Worm (Caenorhabditis elegans) whole organism, young adult: Measurements from ENCODE around the gene Y43F8B.23.

ENCODE experiments used
- F10E7.11 ChIP-seq: sonication (generic microtip); optimal IDR thresholded peaks from 2 replicates; lab custom pipeline; 2017; ENCODE audit warnings: mild to moderate bottlenecking, missing genetic modification characterization, moderate library complexity, missing compliant biosample characterization
- F22D6.2 ChIP-seq: sonication (generic microtip); optimal IDR thresholded peaks from 2 replicates; lab custom pipeline; 2016; ENCODE audit warnings: mild to moderate bottlenecking, missing genetic modification characterization, missing compliant biosample characterization
- F33H1.4 ChIP-seq: fragments of 200-800 bp; sonication (Bioruptor generic); IDR thresholded peaks from 2 replicates; pipeline ENCODE4 v1.3.6; 2022; ENCODE audit warnings: missing genetic modification reagents, missing genetic modification characterization, missing compliant biosample characterization
- F37B4.10 ChIP-seq: fragments of 200-800 bp; sonication (Bioruptor generic); IDR thresholded peaks from 2 replicates; pipeline ENCODE4 v1.3.6; 2022; ENCODE audit warnings: missing genetic modification characterization, missing compliant biosample characterization
- F57A8.1 ChIP-seq: fragments of 200-800 bp; sonication (Bioruptor generic); optimal IDR thresholded peaks from 2 replicates; lab custom pipeline; 2018; ENCODE audit warnings: mild to moderate bottlenecking, missing genetic modification characterization, moderate library complexity, missing compliant biosample characterization
- T26A5.8 ChIP-seq: sonication (generic microtip); optimal IDR thresholded peaks from 2 replicates; lab custom pipeline; 2016; ENCODE audit warnings: missing genetic modification characterization, missing compliant biosample characterization
- Y53G8AR.9 ChIP-seq: fragments of 200-800 bp; sonication (Bioruptor generic); conservative IDR thresholded peaks from 2 replicates; pipeline ENCODE4 v1.3.6; 2022; ENCODE audit warnings: missing genetic modification reagents, missing genetic modification characterization, missing compliant biosample characterization
- Y67H2A.10 ChIP-seq: fragments of 200-800 bp; sonication (Bioruptor generic); conservative IDR thresholded peaks from 2 replicates; pipeline ENCODE4 v1.3.6; 2022; ENCODE audit warnings: missing genetic modification reagents, missing genetic modification characterization, missing compliant biosample characterization
- atf-7 ChIP-seq: sonication (generic microtip); optimal IDR thresholded peaks from 2 replicates; lab custom pipeline; 2017; ENCODE audit warnings: mild to moderate bottlenecking, missing genetic modification characterization, missing compliant biosample characterization
- attf-5 ChIP-seq: fragments of 200-800 bp; sonication (Bioruptor generic); optimal IDR thresholded peaks from 2 replicates; lab custom pipeline; 2018; ENCODE audit warnings: mild to moderate bottlenecking, missing genetic modification characterization, missing compliant biosample characterization
- bed-2 ChIP-seq: fragments of 200-800 bp; sonication (Bioruptor generic); IDR thresholded peaks from 2 replicates; pipeline ENCODE4 v1.3.6; 2022; ENCODE audit warnings: missing genetic modification reagents, missing genetic modification characterization, missing compliant biosample characterization
- ccch-3 ChIP-seq: fragments of 200-800 bp; sonication (Bioruptor generic); optimal IDR thresholded peaks from 2 replicates; lab custom pipeline; 2018; ENCODE audit warnings: mild to moderate bottlenecking, missing genetic modification characterization, missing compliant biosample characterization
- ceh-27 ChIP-seq: fragments of 200-800 bp; sonication (Bioruptor generic); optimal IDR thresholded peaks from 2 replicates; lab custom pipeline; 2018; ENCODE audit warnings: mild to moderate bottlenecking, missing genetic modification characterization, moderate library complexity, missing compliant biosample characterization
- ceh-58 ChIP-seq: fragments of 200-800 bp; sonication (Bioruptor generic); IDR thresholded peaks from 2 replicates; pipeline ENCODE4 v1.3.6; 2022; ENCODE audit warnings: missing genetic modification characterization, missing compliant biosample characterization
- chd-7 ChIP-seq: sonication (generic microtip); optimal IDR thresholded peaks from 2 replicates; lab custom pipeline; 2016; ENCODE audit warnings: mild to moderate bottlenecking, missing genetic modification characterization, moderate library complexity, missing compliant biosample characterization
- die-1 ChIP-seq: sonication (generic microtip); optimal IDR thresholded peaks from 2 replicates; lab custom pipeline; 2016; ENCODE audit warnings: missing genotype, mild to moderate bottlenecking, missing genetic modification characterization, missing compliant biosample characterization
- dpl-1 ChIP-seq: fragments of 150-350 bp; optimal IDR thresholded peaks from 2 replicates; lab custom pipeline; 2014; ENCODE audit warnings: missing biosample characterization, missing genetic modification reagents, missing genetic modification characterization
- efl-1 ChIP-seq: fragments of 150-350 bp; optimal IDR thresholded peaks from 2 replicates; lab custom pipeline; 2014; ENCODE audit warnings: missing biosample characterization, missing genetic modification reagents, missing genetic modification characterization
- egl-18 ChIP-seq: fragments of 200-800 bp; sonication (Bioruptor generic); IDR thresholded peaks from 2 replicates; pipeline ENCODE4 v1.3.6; 2022; ENCODE audit warnings: missing genetic modification reagents, missing genetic modification characterization, missing compliant biosample characterization
- egrh-3 ChIP-seq: fragments of 200-800 bp; sonication (Bioruptor generic); IDR thresholded peaks from 2 replicates; pipeline ENCODE4 v1.3.6; 2022; ENCODE audit warnings: missing genetic modification reagents, missing genetic modification characterization, missing compliant biosample characterization
- fkh-3 ChIP-seq: sonication (generic microtip); optimal IDR thresholded peaks from 2 replicates; lab custom pipeline; 2016; ENCODE audit warnings: mild to moderate bottlenecking, missing genetic modification characterization, missing compliant biosample characterization
- hrde-1 ChIP-seq: sonication (generic microtip); optimal IDR thresholded peaks from 2 replicates; lab custom pipeline; 2016; ENCODE audit warnings: missing genetic modification characterization, mild to moderate bottlenecking, missing compliant biosample characterization, moderate library complexity, missing genotype, missing genetic modification reagents, borderline replicate concordance
- let-526 ChIP-seq: fragments of 200-800 bp; sonication (Bioruptor generic); IDR thresholded peaks from 2 replicates; pipeline ENCODE4 v1.3.6; 2022; ENCODE audit warnings: missing genetic modification reagents, missing genetic modification characterization, missing compliant biosample characterization
- lin-40 ChIP-seq: sonication (generic microtip); optimal IDR thresholded peaks from 2 replicates; lab custom pipeline; 2016; ENCODE audit warnings: missing genetic modification characterization, mild to moderate bottlenecking, missing compliant biosample characterization, missing genotype, missing genetic modification reagents
- lir-1 ChIP-seq: fragments of 200-800 bp; sonication (Bioruptor generic); conservative IDR thresholded peaks from 2 replicates; pipeline ENCODE4 v1.3.6; 2022; ENCODE audit warnings: missing genetic modification reagents, missing genetic modification characterization, missing compliant biosample characterization
- lsl-1 ChIP-seq: fragments of 200-800 bp; sonication (Bioruptor generic); optimal IDR thresholded peaks from 2 replicates; lab custom pipeline; 2018; ENCODE audit warnings: mild to moderate bottlenecking, missing genetic modification characterization, moderate library complexity, missing compliant biosample characterization
- madf-10 ChIP-seq: sonication (generic microtip); optimal IDR thresholded peaks from 2 replicates; lab custom pipeline; 2016; ENCODE audit warnings: mild to moderate bottlenecking, missing genetic modification characterization, missing compliant biosample characterization
- mxl-1 ChIP-seq: sonication (generic microtip); optimal IDR thresholded peaks from 2 replicates; lab custom pipeline; 2016; ENCODE audit warnings: missing genetic modification characterization, missing compliant biosample characterization
- nfya-2 ChIP-seq: fragments of 200-800 bp; sonication (Bioruptor generic); IDR thresholded peaks from 2 replicates; pipeline ENCODE4 v1.3.6; 2022; ENCODE audit warnings: missing genetic modification reagents, missing genetic modification characterization, missing compliant biosample characterization
- nfyb-1 ChIP-seq: fragments of 200-800 bp; sonication (Bioruptor generic); IDR thresholded peaks from 2 replicates; pipeline ENCODE4 v1.3.6; 2022; ENCODE audit warnings: missing genetic modification reagents, missing genetic modification characterization, missing compliant biosample characterization
- rec-8 ChIP-seq, 2 experiments: sonication (generic microtip); optimal IDR thresholded peaks; 2 replicates each; lab custom pipeline; 2016; ENCODE audit warnings: mild to moderate bottlenecking in 2 of 2, missing genetic modification characterization in 2 of 2, missing genetic modification reagents in 2 of 2, missing genotype in 2 of 2, missing biosample characterization in 1 of 2, missing compliant biosample characterization in 1 of 2, moderate library complexity in 1 of 2
- snpc-3.4 ChIP-seq: sonication (generic microtip); optimal IDR thresholded peaks from 2 replicates; lab custom pipeline; 2017; ENCODE audit warnings: missing genetic modification characterization, mild to moderate bottlenecking, missing compliant biosample characterization, antibody characterized with exemption, moderate library complexity, missing genotype, missing genetic modification reagents
- zim-3 ChIP-seq: sonication (generic microtip); optimal IDR thresholded peaks from 2 replicates; lab custom pipeline; 2017; ENCODE audit warnings: mild to moderate bottlenecking, missing genetic modification characterization, moderate library complexity, missing compliant biosample characterization
- ztf-6 ChIP-seq: fragments of 200-800 bp; sonication (Bioruptor generic); IDR thresholded peaks from 2 replicates; pipeline ENCODE4 v1.3.6; 2022; ENCODE audit warnings: missing genetic modification reagents, missing genetic modification characterization, missing compliant biosample characterization

Gene Y43F8B.23

DNA sequence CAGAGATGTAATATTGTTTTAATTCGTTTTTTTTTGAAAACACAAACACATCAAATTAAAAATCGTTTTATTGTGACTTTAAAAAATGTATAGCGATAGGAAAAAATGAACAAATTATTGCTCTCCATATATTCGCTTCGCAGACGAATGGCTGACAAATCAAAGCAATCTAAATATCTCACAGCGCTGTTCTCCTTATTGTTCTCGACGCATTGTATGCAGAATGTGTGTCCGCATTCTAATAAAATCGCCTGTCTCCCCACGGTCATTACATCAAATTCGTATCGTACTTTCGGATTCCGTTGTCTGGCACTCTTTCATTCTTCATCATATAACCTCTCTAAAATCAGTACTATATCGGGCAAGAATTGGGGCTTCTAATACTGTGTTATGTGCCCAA lies 10.4 kb upstream of the Y43F8B.23 start, which contains the start of gene Y43F8B.9:
Gene Y43F8B.9 (plus strand): TSS at position 301 of the 400 bp plus-strand sequence.
- no peak for TF ChIP-seq T26A5.8 (tag; lab: Kevin White, UChicago)

ce11 chrV:19477302-19477701 lies 9.9 kb upstream of the Y43F8B.23 start:
- TF ChIP-seq madf-10 = no peak
- no peak for TF ChIP-seq chd-7 (tag; lab: Kevin White, UChicago)
- TF ChIP-seq egl-18 (GFP tag; lab: Robert Waterston, UW) = no peak
- no peak for TF ChIP-seq lin-40 (tag; lab: Kevin White, UChicago)
- TF ChIP-seq bed-2 (GFP tag; lab: Robert Waterston, UW) = no peak
- TF ChIP-seq efl-1 = no peak
- TF ChIP-seq lsl-1 (GFP tag; lab: Kevin White, UChicago) = no peak
- no peak for TF ChIP-seq mxl-1 (tag; lab: Kevin White, UChicago)
- no peak for TF ChIP-seq ceh-27 (GFP tag; lab: Kevin White, UChicago)
- no peak for TF ChIP-seq F33H1.4 (GFP tag; lab: Robert Waterston, UW)
- TF ChIP-seq F10E7.11 (tag; lab: Kevin White, UChicago) = no peak
- no peak for TF ChIP-seq lir-1
- no peak for TF ChIP-seq Y67H2A.10
- no peak for TF ChIP-seq let-526 (GFP tag; lab: Robert Waterston, UW)
- TF ChIP-seq F37B4.10 (GFP tag; lab: Robert Waterston, UW) = no peak
- TF ChIP-seq dpl-1 (GFP tag; lab: Kevin White, UChicago) = no peak
- TF ChIP-seq attf-5 (GFP tag; lab: Kevin White, UChicago) = no peak
- TF ChIP-seq rec-8 (tag; optimal IDR thresholded peaks at IDR 0.05; lab: Kevin White, UChicago) = no peak

ce11 chrV:19473842-19474514 lies 6.5 kb upstream of the Y43F8B.23 start, which contains the start of gene Y43F8B.10:
Gene Y43F8B.10, plus strand, starts transcription at chrV:19474464.
- TF ChIP-seq egrh-3 (GFP tag; lab: Robert Waterston, UW) = peak; percentile 16; the same call in 1 of the 2 replicates
- TF ChIP-seq ceh-58 (GFP tag; lab: Robert Waterston, UW) = no peak

- TF ChIP-seq F22D6.2 = no peak
- no peak for TF ChIP-seq nfyb-1 (GFP tag; lab: Robert Waterston, UW)
- no peak for TF ChIP-seq nfya-2 (GFP tag; lab: Robert Waterston, UW)
- TF ChIP-seq F33H1.4 (GFP tag; lab: Robert Waterston, UW) = no peak
- TF ChIP-seq Y53G8AR.9 (GFP tag; lab: Robert Waterston, UW) = no peak
- no peak for TF ChIP-seq F57A8.1
- no peak for TF ChIP-seq die-1
- TF ChIP-seq atf-7 (tag; lab: Kevin White, UChicago) = no peak
- no peak for TF ChIP-seq chd-7 (tag; lab: Kevin White, UChicago)
- TF ChIP-seq efl-1 = no peak
- no peak for TF ChIP-seq ztf-6 (GFP tag; lab: Robert Waterston, UW)
- no peak for TF ChIP-seq ccch-3 (GFP tag; lab: Kevin White, UChicago)
- TF ChIP-seq ceh-27 (GFP tag; lab: Kevin White, UChicago) = no peak
- TF ChIP-seq zim-3 = no peak
- TF ChIP-seq snpc-3.4 (tag; lab: Kevin White, UChicago) = no peak
- TF ChIP-seq hrde-1 = no peak
- no peak for TF ChIP-seq fkh-3 (tag; lab: Kevin White, UChicago)
These were observed 2.9 kb upstream of the Y43F8B.23 start, which contains the start of gene Y43F8B.11 for ce11 chrV:19470385-19470784. Gene Y43F8B.11, plus strand, starts transcription at chrV:19470685.
